Fruit fly (Drosophila melanogaster) S2 (cell line): ENCODE results near the gene CG1213.

ENCODE experiments used
- CG8478 ChIP-seq: fragments of >200 bp; optimal IDR thresholded peaks from 2 replicates; lab custom pipeline; 2018
- CTCF ChIP-seq, 2 experiments: fragments of >200 bp; optimal IDR thresholded peaks; 2 replicates each; lab custom pipeline; 2018

DNA sequence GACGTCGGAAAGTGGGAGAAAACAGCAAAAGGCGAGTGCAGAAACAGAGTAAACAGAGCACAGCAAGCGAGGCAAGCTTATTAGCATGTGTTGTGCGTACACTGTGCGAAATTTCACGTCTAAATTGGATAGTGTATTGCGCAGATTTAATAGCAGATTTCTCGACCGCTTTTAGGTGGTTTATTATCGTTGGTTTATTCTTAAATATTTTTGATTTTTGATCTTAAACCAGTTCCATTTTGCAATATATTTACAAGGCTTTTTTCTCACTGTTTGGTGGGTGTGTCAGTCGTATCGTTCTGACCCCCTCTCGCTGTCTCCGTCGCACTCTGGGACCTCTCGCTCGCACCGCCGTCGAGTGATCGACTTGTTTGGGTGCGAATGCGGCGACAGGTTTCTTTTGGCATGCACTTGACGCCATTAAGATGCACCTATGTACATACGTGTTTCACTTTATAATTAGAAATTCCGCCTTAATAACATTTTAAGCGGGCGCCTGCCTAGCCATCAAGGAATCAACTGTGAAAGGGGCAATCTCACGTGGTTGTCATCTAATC is 6.9 kb upstream of the CG1213 start:
- TF ChIP-seq CG8478 (lab: Kevin White, UChicago): no peak
- no peak for TF ChIP-seq CTCF (optimal IDR thresholded peaks at IDR 0.05; lab: Kevin White, UChicago)
